Worm (Caenorhabditis elegans) whole organism, L3 larva: ENCODE results near the gene ZK688.4.

Experiments used
- ama-1 ChIP-seq: fragments of 150-350 bp; optimal IDR thresholded peaks from 2 replicates; lab custom pipeline; 2018
- ceh-9 ChIP-seq: sonication (generic microtip); optimal IDR thresholded peaks from 2 replicates; lab custom pipeline; 2018; ENCODE audit warnings: missing biosample characterization, missing genetic modification characterization
- elt-1 ChIP-seq: fragments of 150-350 bp; optimal IDR thresholded peaks from 2 replicates; lab custom pipeline; 2014; ENCODE audit warnings: missing biosample characterization, missing genetic modification characterization
- elt-3 ChIP-seq, 3 experiments: fragments of 150-350 bp in 1 of 3; sonication (generic microtip) in 2 of 3; optimal IDR thresholded peaks; 2 replicates in 2 of 3; 4 replicates in 1 of 3; lab custom pipeline; 2014 to 2017; ENCODE audit warnings: missing biosample characterization in 3 of 3, missing genetic modification characterization in 3 of 3
- fkh-10 ChIP-seq: sonication (generic microtip); optimal IDR thresholded peaks from 2 replicates; lab custom pipeline; 2017; ENCODE audit warnings: missing biosample characterization, missing genetic modification reagents, missing genetic modification characterization
- fos-1 ChIP-seq: fragments of 150-350 bp; optimal IDR thresholded peaks from 2 replicates; lab custom pipeline; 2014; ENCODE audit warnings: missing biosample characterization, missing genetic modification characterization
- jun-1 ChIP-seq: fragments of 150-350 bp; optimal IDR thresholded peaks from 2 replicates; lab custom pipeline; 2014; ENCODE audit warnings: missing biosample characterization, missing genetic modification reagents, missing genetic modification characterization
- lsy-12 ChIP-seq: sonication (generic microtip); optimal IDR thresholded peaks from 2 replicates; lab custom pipeline; 2016; ENCODE audit warnings: mild to moderate bottlenecking, missing genetic modification characterization, missing compliant biosample characterization
- nhr-23 ChIP-seq: fragments of 150-350 bp; optimal IDR thresholded peaks from 2 replicates; lab custom pipeline; 2014; ENCODE audit warnings: missing biosample characterization, missing genetic modification reagents, missing genetic modification characterization
- sea-2 ChIP-seq: fragments of 150-350 bp; sonication (generic microtip); optimal IDR thresholded peaks from 4 replicates; lab custom pipeline; 2014; ENCODE audit warnings: missing biosample characterization, missing genetic modification reagents, missing genetic modification characterization
- skn-1 ChIP-seq: fragments of 150-350 bp; optimal IDR thresholded peaks from 2 replicates; lab custom pipeline; 2014; ENCODE audit warnings: missing biosample characterization, missing genetic modification characterization
- snpc-4 ChIP-seq: fragments of 150-350 bp; optimal IDR thresholded peaks from 2 replicates; lab custom pipeline; 2014; ENCODE audit warnings: missing biosample characterization, missing genetic modification characterization
- unc-39 ChIP-seq: sonication (generic microtip); optimal IDR thresholded peaks from 4 replicates; lab custom pipeline; 2017; ENCODE audit warnings: missing biosample characterization, missing genetic modification characterization
- ztf-4 ChIP-seq: fragments of 150-350 bp; optimal IDR thresholded peaks from 2 replicates; lab custom pipeline; 2014; ENCODE audit warnings: missing biosample characterization, missing genetic modification characterization

- TF ChIP-seq nhr-23 (tag; lab: Kevin White, UChicago) (peak; percentile 84), ama-1 (lab: Kevin White, UChicago) (no peak), unc-39 (tag; lab: Kevin White, UChicago) (no peak), lsy-12 (tag; lab: Kevin White, UChicago) (no peak), sea-2 (GFP tag; lab: Kevin White, UChicago) (no peak), snpc-4 (no peak), fkh-10 (GFP tag; lab: Kevin White, UChicago) (peak; percentile 26), elt-3 (tag; optimal IDR thresholded peaks at IDR 0.05; lab: Kevin White, UChicago) (no peak), skn-1 (no peak), ztf-4 (tag; lab: Kevin White, UChicago) (no peak), jun-1 (tag; lab: Kevin White, UChicago) (no peak), fos-1 (no peak), elt-1 (tag; lab: Kevin White, UChicago) (no peak), ceh-9 (tag; lab: Kevin White, UChicago) (no peak)
These were observed 46.0 kb downstream of the ZK688.4 start, which contains the start of gene C29E4.12 for ce11 chrIII:7940819-7941218.
